Worm (Caenorhabditis elegans) whole organism, young adult: ENCODE results near the gene cyn-4.
A peak's percentile ranks its signal among the peaks of the same experiment; 100 is the strongest.

Experiments used
- B0035.1 ChIP-seq: sonication (generic microtip); optimal IDR thresholded peaks from 2 replicates; lab custom pipeline; 2016; ENCODE audit warnings: missing genetic modification characterization, mild to moderate bottlenecking, missing compliant biosample characterization, missing genotype, missing genetic modification reagents
- C06A6.2 ChIP-seq: fragments of 200-800 bp; sonication (Bioruptor generic); conservative IDR thresholded peaks from 2 replicates; pipeline ENCODE4 v1.3.6; 2022; ENCODE audit warnings: missing genetic modification characterization, missing compliant biosample characterization
- C17E4.6 ChIP-seq: fragments of 200-800 bp; sonication (Bioruptor generic); IDR thresholded peaks from 2 replicates; pipeline ENCODE4 v1.3.6; 2022; ENCODE audit warnings: missing genetic modification reagents, missing genetic modification characterization, missing compliant biosample characterization
- D2030.7 ChIP-seq: fragments of 200-800 bp; sonication (Bioruptor generic); IDR thresholded peaks from 2 replicates; pipeline ENCODE4 v1.3.6; 2022; ENCODE audit warnings: missing genetic modification reagents, missing genetic modification characterization, missing compliant biosample characterization
- F10E7.11 ChIP-seq: sonication (generic microtip); optimal IDR thresholded peaks from 2 replicates; lab custom pipeline; 2017; ENCODE audit warnings: mild to moderate bottlenecking, missing genetic modification characterization, moderate library complexity, missing compliant biosample characterization
- F33H1.4 ChIP-seq: fragments of 200-800 bp; sonication (Bioruptor generic); IDR thresholded peaks from 2 replicates; pipeline ENCODE4 v1.3.6; 2022; ENCODE audit warnings: missing genetic modification reagents, missing genetic modification characterization, missing compliant biosample characterization
- K11D2.4 ChIP-seq: fragments of 200-800 bp; sonication (Bioruptor generic); IDR thresholded peaks from 2 replicates; pipeline ENCODE4 v1.3.6; 2022; ENCODE audit warnings: missing genetic modification reagents, missing genetic modification characterization, missing compliant biosample characterization
- K12H6.12 ChIP-seq: fragments of 200-800 bp; sonication (Bioruptor generic); optimal IDR thresholded peaks from 2 replicates; lab custom pipeline; 2018; ENCODE audit warnings: mild to moderate bottlenecking, missing genetic modification characterization, missing compliant biosample characterization
- Y53G8AR.9 ChIP-seq: fragments of 200-800 bp; sonication (Bioruptor generic); conservative IDR thresholded peaks from 2 replicates; pipeline ENCODE4 v1.3.6; 2022; ENCODE audit warnings: missing genetic modification reagents, missing genetic modification characterization, missing compliant biosample characterization
- akir-1 ChIP-seq: fragments of 200-800 bp; sonication (Bioruptor generic); optimal IDR thresholded peaks from 2 replicates; lab custom pipeline; 2018; ENCODE audit warnings: mild to moderate bottlenecking, missing genetic modification characterization, moderate library complexity, missing compliant biosample characterization
- aptf-2 ChIP-seq: fragments of 200-800 bp; sonication (Bioruptor generic); conservative IDR thresholded peaks from 2 replicates; pipeline ENCODE4 v1.3.6; 2022; ENCODE audit warnings: missing genetic modification reagents, missing genetic modification characterization, missing compliant biosample characterization
- athp-1 ChIP-seq: sonication (generic microtip); optimal IDR thresholded peaks from 2 replicates; lab custom pipeline; 2017; ENCODE audit warnings: mild to moderate bottlenecking, missing genetic modification characterization, missing compliant biosample characterization
- bed-2 ChIP-seq: fragments of 200-800 bp; sonication (Bioruptor generic); IDR thresholded peaks from 2 replicates; pipeline ENCODE4 v1.3.6; 2022; ENCODE audit warnings: missing genetic modification reagents, missing genetic modification characterization, missing compliant biosample characterization
- ccch-3 ChIP-seq: fragments of 200-800 bp; sonication (Bioruptor generic); optimal IDR thresholded peaks from 2 replicates; lab custom pipeline; 2018; ENCODE audit warnings: mild to moderate bottlenecking, missing genetic modification characterization, missing compliant biosample characterization
- cebp-1 ChIP-seq, 2 experiments: fragments of 200-800 bp in 1 of 2; sonication (Bioruptor generic) in 1 of 2; sonication (generic microtip) in 1 of 2; IDR thresholded peaks in 1 of 2; optimal IDR thresholded peaks in 1 of 2; 2 replicates each; pipeline versions ENCODE4 v1.3.6 to Lab custom; 2017 to 2022; ENCODE audit warnings: missing compliant biosample characterization in 2 of 2, missing genetic modification characterization in 2 of 2, mild to moderate bottlenecking in 1 of 2, missing genetic modification reagents in 1 of 2, moderate library complexity in 1 of 2
- ceh-27 ChIP-seq: fragments of 200-800 bp; sonication (Bioruptor generic); optimal IDR thresholded peaks from 2 replicates; lab custom pipeline; 2018; ENCODE audit warnings: mild to moderate bottlenecking, missing genetic modification characterization, moderate library complexity, missing compliant biosample characterization
- ceh-79 ChIP-seq: sonication (generic microtip); optimal IDR thresholded peaks from 2 replicates; lab custom pipeline; 2017; ENCODE audit warnings: mild to moderate bottlenecking, missing genetic modification characterization, missing compliant biosample characterization
- ceh-91 ChIP-seq: fragments of 200-800 bp; sonication (Bioruptor generic); IDR thresholded peaks from 2 replicates; pipeline ENCODE4 v1.3.6; 2022; ENCODE audit warnings: missing genetic modification reagents, missing genetic modification characterization, missing compliant biosample characterization
- chd-7 ChIP-seq: sonication (generic microtip); optimal IDR thresholded peaks from 2 replicates; lab custom pipeline; 2016; ENCODE audit warnings: mild to moderate bottlenecking, missing genetic modification characterization, moderate library complexity, missing compliant biosample characterization
- dox-1 ChIP-seq: fragments of 200-800 bp; sonication (Bioruptor generic); IDR thresholded peaks from 2 replicates; pipeline ENCODE4 v1.3.6; 2022; ENCODE audit warnings: missing genetic modification reagents, missing genetic modification characterization, missing compliant biosample characterization
- dpff-1 ChIP-seq: sonication (generic microtip); optimal IDR thresholded peaks from 2 replicates; lab custom pipeline; 2017; ENCODE audit warnings: mild to moderate bottlenecking, missing genetic modification characterization, missing compliant biosample characterization
- dpl-1 ChIP-seq: fragments of 150-350 bp; optimal IDR thresholded peaks from 2 replicates; lab custom pipeline; 2014; ENCODE audit warnings: missing biosample characterization, missing genetic modification reagents, missing genetic modification characterization
- ekl-4 ChIP-seq: fragments of 200-800 bp; sonication (Bioruptor generic); IDR thresholded peaks from 2 replicates; pipeline ENCODE4 v1.3.6; 2022; ENCODE audit warnings: missing genetic modification reagents, missing genetic modification characterization, missing compliant biosample characterization
- fkh-3 ChIP-seq: sonication (generic microtip); optimal IDR thresholded peaks from 2 replicates; lab custom pipeline; 2016; ENCODE audit warnings: mild to moderate bottlenecking, missing genetic modification characterization, missing compliant biosample characterization
- gei-17 ChIP-seq: fragments of 200-800 bp; sonication (Bioruptor generic); optimal IDR thresholded peaks from 2 replicates; lab custom pipeline; 2018; ENCODE audit warnings: mild to moderate bottlenecking, missing genetic modification characterization, missing compliant biosample characterization
- let-526 ChIP-seq: fragments of 200-800 bp; sonication (Bioruptor generic); IDR thresholded peaks from 2 replicates; pipeline ENCODE4 v1.3.6; 2022; ENCODE audit warnings: missing genetic modification reagents, missing genetic modification characterization, missing compliant biosample characterization
- lin-26 ChIP-seq: fragments of 200-800 bp; sonication (Bioruptor generic); IDR thresholded peaks from 2 replicates; pipeline ENCODE4 v1.3.6; 2022; ENCODE audit warnings: missing genetic modification reagents, missing genetic modification characterization, missing compliant biosample characterization
- lin-35 ChIP-seq, 3 experiments: fragments of 150-350 bp in 2 of 3; sonication (generic microtip) in 1 of 3; optimal IDR thresholded peaks; 2 replicates each; lab custom pipeline; 2014 to 2018; ENCODE audit warnings: missing biosample characterization in 3 of 3, missing genetic modification characterization in 3 of 3, missing genetic modification reagents in 3 of 3
- lin-40 ChIP-seq: sonication (generic microtip); optimal IDR thresholded peaks from 2 replicates; lab custom pipeline; 2016; ENCODE audit warnings: missing genetic modification characterization, mild to moderate bottlenecking, missing compliant biosample characterization, missing genotype, missing genetic modification reagents
- lin-54 ChIP-seq: fragments of 200-800 bp; sonication (Bioruptor generic); optimal IDR thresholded peaks from 2 replicates; lab custom pipeline; 2018; ENCODE audit warnings: mild to moderate bottlenecking, missing genetic modification characterization, missing compliant biosample characterization
- lsy-27 ChIP-seq: sonication (generic microtip); optimal IDR thresholded peaks from 2 replicates; lab custom pipeline; 2017; ENCODE audit warnings: missing genetic modification characterization, mild to moderate bottlenecking, missing compliant biosample characterization, antibody characterized with exemption, missing genotype, borderline replicate concordance; ENCODE audit not compliant: insufficient read depth
- mel-28 ChIP-seq: sonication (generic microtip); optimal IDR thresholded peaks from 2 replicates; lab custom pipeline; 2016; ENCODE audit warnings: borderline replicate concordance, mild to moderate bottlenecking, missing genetic modification characterization, missing compliant biosample characterization
- nfyb-1 ChIP-seq: fragments of 200-800 bp; sonication (Bioruptor generic); IDR thresholded peaks from 2 replicates; pipeline ENCODE4 v1.3.6; 2022; ENCODE audit warnings: missing genetic modification reagents, missing genetic modification characterization, missing compliant biosample characterization
- nhr-27 ChIP-seq: fragments of 200-800 bp; sonication (Bioruptor generic); optimal IDR thresholded peaks from 2 replicates; lab custom pipeline; 2018; ENCODE audit warnings: mild to moderate bottlenecking, missing genetic modification characterization, moderate library complexity, missing compliant biosample characterization
- pha-4 ChIP-seq: fragments of 150-350 bp; sonication (generic microtip); optimal IDR thresholded peaks from 2 replicates; lab custom pipeline; 2014; ENCODE audit warnings: missing biosample characterization, missing genetic modification reagents, missing genetic modification characterization
- repo-1 ChIP-seq: sonication (generic microtip); optimal IDR thresholded peaks from 2 replicates; lab custom pipeline; 2017; ENCODE audit warnings: mild to moderate bottlenecking, missing genetic modification characterization, missing compliant biosample characterization
- snpc-4 ChIP-seq, 5 experiments: fragments of 150-350 bp in 1 of 5; sonication (generic microtip) in 4 of 5; optimal IDR thresholded peaks; 2 replicates each; lab custom pipeline; 2014 to 2018; ENCODE audit warnings: missing genetic modification characterization in 5 of 5, missing biosample characterization in 3 of 5, antibody characterized with exemption in 2 of 5, mild to moderate bottlenecking in 2 of 5, missing compliant biosample characterization in 2 of 5, missing genotype in 2 of 5, moderate library complexity in 2 of 5, missing genetic modification reagents in 1 of 5
- somi-1 ChIP-seq: fragments of 200-800 bp; sonication (Bioruptor generic); optimal IDR thresholded peaks from 2 replicates; lab custom pipeline; 2018; ENCODE audit warnings: mild to moderate bottlenecking, missing genetic modification characterization, missing compliant biosample characterization
- tlf-1 ChIP-seq: fragments of 200-800 bp; sonication (Bioruptor generic); optimal IDR thresholded peaks from 2 replicates; lab custom pipeline; 2018; ENCODE audit warnings: mild to moderate bottlenecking, missing genetic modification characterization, missing compliant biosample characterization
- unc-62 ChIP-seq: fragments of 150-350 bp; optimal IDR thresholded peaks from 2 replicates; lab custom pipeline; 2014; ENCODE audit warnings: missing biosample characterization, missing genetic modification reagents, missing genetic modification characterization
- xnd-1 ChIP-seq: sonication (generic microtip); optimal IDR thresholded peaks from 2 replicates; lab custom pipeline; 2016; ENCODE audit warnings: missing genotype, missing genetic modification reagents, missing genetic modification characterization, missing compliant biosample characterization
- zfh-2 ChIP-seq: fragments of 200-800 bp; sonication (Bioruptor generic); conservative IDR thresholded peaks from 2 replicates; pipeline ENCODE4 v1.3.6; 2022; ENCODE audit warnings: missing genetic modification reagents, missing genetic modification characterization, missing compliant biosample characterization
- zim-3 ChIP-seq: sonication (generic microtip); optimal IDR thresholded peaks from 2 replicates; lab custom pipeline; 2017; ENCODE audit warnings: mild to moderate bottlenecking, missing genetic modification characterization, moderate library complexity, missing compliant biosample characterization
- ztf-22 ChIP-seq: fragments of 200-800 bp; sonication (Bioruptor generic); optimal IDR thresholded peaks from 2 replicates; lab custom pipeline; 2018; ENCODE audit warnings: mild to moderate bottlenecking, missing genetic modification characterization, moderate library complexity, missing compliant biosample characterization
- ztf-6 ChIP-seq: fragments of 200-800 bp; sonication (Bioruptor generic); IDR thresholded peaks from 2 replicates; pipeline ENCODE4 v1.3.6; 2022; ENCODE audit warnings: missing genetic modification reagents, missing genetic modification characterization, missing compliant biosample characterization

The cyn-4 gene

ce11 chrII:10852880-10853279, 19.5 kb downstream of the cyn-4 start (continued):
- no peak for TF ChIP-seq B0035.1
- TF ChIP-seq xnd-1 (tag; lab: Kevin White, UChicago), result peak; percentile 83
- no peak for TF ChIP-seq zfh-2 (GFP tag; lab: Robert Waterston, UW)
- TF ChIP-seq nfyb-1 (GFP tag; lab: Robert Waterston, UW), result no peak
- TF ChIP-seq C06A6.2, result no peak
- TF ChIP-seq dpff-1 (tag; lab: Kevin White, UChicago), result no peak
- TF ChIP-seq mel-28, result no peak
- no peak for TF ChIP-seq let-526
- TF ChIP-seq ztf-6 (GFP tag; lab: Robert Waterston, UW), result no peak
- TF ChIP-seq chd-7 (tag; lab: Kevin White, UChicago), result no peak
- TF ChIP-seq ceh-79 (tag; lab: Kevin White, UChicago), result no peak
- no peak for TF ChIP-seq lin-26 (GFP tag; lab: Robert Waterston, UW)
- TF ChIP-seq ceh-91, result 0 out of 2 replicates have a peak, but pooled peaks have one; percentile 10
- no peak for TF ChIP-seq lsy-27 (tag; lab: Kevin White, UChicago)
- peak; percentile 62 for TF ChIP-seq F33H1.4 (GFP tag; lab: Robert Waterston, UW)
- no peak for TF ChIP-seq ccch-3 (GFP tag; lab: Kevin White, UChicago)
- no peak for TF ChIP-seq athp-1 (tag; lab: Kevin White, UChicago)
- no peak for TF ChIP-seq zim-3
- no peak for TF ChIP-seq akir-1 (GFP tag; lab: Kevin White, UChicago)
- TF ChIP-seq lin-35 (GFP tag; optimal IDR thresholded peaks at IDR 0.05; lab: Kevin White, UChicago), result no peak
- TF ChIP-seq dpl-1 (GFP tag; lab: Kevin White, UChicago), result peak; percentile 4
- TF ChIP-seq D2030.7 (GFP tag; lab: Robert Waterston, UW), result peak; percentile 27; the same call in 1 of the 2 replicates
- no peak for TF ChIP-seq F10E7.11
- no peak for TF ChIP-seq nhr-27
- peak; percentile 21 for TF ChIP-seq lin-54
- TF ChIP-seq fkh-3, result no peak
- TF ChIP-seq lin-40 (tag; lab: Kevin White, UChicago), result no peak
- TF ChIP-seq C17E4.6 (GFP tag; lab: Robert Waterston, UW), result no peak
- no peak for TF ChIP-seq unc-62
- no peak for TF ChIP-seq pha-4 (tag; lab: Kevin White, UChicago)

- TF ChIP-seq gei-17 (GFP tag; lab: Kevin White, UChicago) (peak; percentile 54), bed-2 (GFP tag; lab: Robert Waterston, UW) (no peak), tlf-1 (peak; percentile 88), pha-4 (tag; lab: Kevin White, UChicago) (peak; percentile 62), ztf-22 (GFP tag; lab: Kevin White, UChicago) (peak; percentile 91), ekl-4 (GFP tag; lab: Robert Waterston, UW) (no peak), cebp-1 (GFP tag; IDR thresholded peaks at IDR 0.05; lab: Robert Waterston, UW) (peak; percentile 66), cebp-1 (tag; optimal IDR thresholded peaks at IDR 0.05; lab: Kevin White, UChicago) (peak; percentile 90), lin-40 (tag; lab: Kevin White, UChicago) (peak; percentile 87), Y53G8AR.9 (GFP tag; lab: Robert Waterston, UW) (peak; percentile 78; the same call in 1 of the 2 replicates), repo-1 (peak; percentile 72), D2030.7 (GFP tag; lab: Robert Waterston, UW) (no peak), aptf-2 (GFP tag; lab: Robert Waterston, UW) (no peak), lsy-27 (tag; lab: Kevin White, UChicago) (no peak), ccch-3 (GFP tag; lab: Kevin White, UChicago) (no peak), chd-7 (tag; lab: Kevin White, UChicago) (peak; percentile 85), athp-1 (tag; lab: Kevin White, UChicago) (peak; percentile 48), somi-1 (GFP tag; lab: Kevin White, UChicago) (peak; percentile 60), K12H6.12 (peak; percentile 77), fkh-3 (no peak), C06A6.2 (peak; percentile 82), ceh-27 (GFP tag; lab: Kevin White, UChicago) (peak; percentile 57), snpc-4 (GFP tag; optimal IDR thresholded peaks at IDR 0.05; lab: Kevin White, UChicago) (no peak), snpc-4 (tag; optimal IDR thresholded peaks at IDR 0.05; lab: Kevin White, UChicago) (peak in 2 of 4 experiments; percentile 55 to 58), dox-1 (peak; percentile 92), K11D2.4 (GFP tag; lab: Robert Waterston, UW) (0 out of 2 replicates have a peak, but pooled peaks have one; percentile 51)
Measured at ce11 chrII:10851110-10851509, 21.3 kb downstream of the cyn-4 start.
